Worm (Caenorhabditis elegans): ENCODE results near the gene idpp-11.

The idpp-11 gene

DNA sequence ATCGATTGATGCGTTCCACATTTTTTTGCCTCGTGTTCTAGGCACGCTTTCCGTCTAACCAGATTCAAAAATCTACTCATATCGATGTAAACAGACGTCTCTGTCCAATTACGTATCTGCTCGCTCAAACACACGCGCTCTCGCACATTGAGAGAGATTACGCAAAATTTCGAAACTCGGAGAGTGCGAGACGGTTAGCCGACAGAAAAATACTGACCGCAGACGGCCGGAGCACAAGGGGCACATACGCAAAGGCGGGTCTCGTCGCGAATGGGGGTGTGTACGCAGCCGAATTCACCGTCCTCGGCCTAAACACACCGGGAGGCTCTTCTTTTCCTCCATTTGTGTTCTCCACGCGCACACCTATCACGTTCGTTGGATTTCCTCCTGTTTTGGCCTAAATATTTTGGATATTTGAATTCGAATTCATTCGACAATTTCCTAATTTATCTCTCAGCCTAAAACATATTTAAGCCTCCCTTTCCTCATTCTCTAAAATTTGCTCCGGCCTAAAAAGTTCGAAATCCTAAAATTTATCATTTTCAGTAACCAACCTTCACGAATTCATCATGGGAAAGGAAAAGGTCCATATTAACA is 19.1 kb upstream of the idpp-11 start, which contains the start of gene eef-1A.2:
Gene eef-1A.2, plus strand, starts transcription at position 547 of the 597 bp plus-strand sequence.
- peak; percentile 98 for TF ChIP-seq nfya-1 (tag; optimal IDR thresholded peaks at IDR 0.05; ENCODE audit: insufficient read depth)
- TF ChIP-seq fos-1 (tag; optimal IDR thresholded peaks at IDR 0.05), result peak; percentile 35
- TF ChIP-seq unc-62 (GFP tag; optimal IDR thresholded peaks at IDR 0.05), result peak; percentile 75
- peak; percentile 79 for TF ChIP-seq R02D3.7 (tag; optimal IDR thresholded peaks at IDR 0.05)
- no peak for TF ChIP-seq aly-2 (tag; optimal IDR thresholded peaks at IDR 0.05)
- peak; percentile 74 for TF ChIP-seq fkh-2 (tag; optimal IDR thresholded peaks at IDR 0.05)
- TF ChIP-seq sea-2 (GFP tag; optimal IDR thresholded peaks at IDR 0.05), result no peak
- TF ChIP-seq ztf-4 (tag; optimal IDR thresholded peaks at IDR 0.05), result peak; percentile 51
- TF ChIP-seq ama-1 (optimal IDR thresholded peaks at IDR 0.05), result peak; percentile 70
- TF ChIP-seq nhr-23 (tag; optimal IDR thresholded peaks at IDR 0.05), result peak; percentile 91
- TF ChIP-seq fkh-10 (GFP tag; optimal IDR thresholded peaks at IDR 0.05), result peak; percentile 99
- TF ChIP-seq egl-5 (tag; optimal IDR thresholded peaks at IDR 0.05), result peak; percentile 96
- no peak for TF ChIP-seq nhr-237 (tag; optimal IDR thresholded peaks at IDR 0.05)
- TF ChIP-seq ceh-16 (tag; optimal IDR thresholded peaks at IDR 0.05), result peak; percentile 49
- peak in 1 of 3 experiments; percentile 82 for TF ChIP-seq elt-3 (tag; optimal IDR thresholded peaks at IDR 0.05)
- peak; percentile 95 for TF ChIP-seq mdl-1 (tag; optimal IDR thresholded peaks at IDR 0.05)
- peak; percentile 81 for TF ChIP-seq nhr-11 (tag; optimal IDR thresholded peaks at IDR 0.05)
- peak; percentile 78 for TF ChIP-seq snpc-4 (tag; optimal IDR thresholded peaks at IDR 0.05)
- TF ChIP-seq unc-39 (tag; optimal IDR thresholded peaks at IDR 0.05), result no peak
- TF ChIP-seq elt-2 (tag; optimal IDR thresholded peaks at IDR 0.05), result peak; percentile 86
- TF ChIP-seq ceh-82 (tag; optimal IDR thresholded peaks at IDR 0.05), result peak; percentile 29
- TF ChIP-seq pha-4 (tag; optimal IDR thresholded peaks at IDR 0.05), result peak; percentile 99
- peak; percentile 92 for TF ChIP-seq lsy-12 (tag; optimal IDR thresholded peaks at IDR 0.05)
- peak; percentile 61 for TF ChIP-seq nhr-43 (tag; optimal IDR thresholded peaks at IDR 0.05; ENCODE audit: poor library complexity, severe bottlenecking)
- TF ChIP-seq nhr-67 (tag; optimal IDR thresholded peaks at IDR 0.05), result no peak
- peak; percentile 76 for TF ChIP-seq tbx-2 (tag; optimal IDR thresholded peaks at IDR 0.05)
- peak; percentile 29 for TF ChIP-seq ceh-9 (tag; optimal IDR thresholded peaks at IDR 0.05)
- TF ChIP-seq eor-1 (tag; optimal IDR thresholded peaks at IDR 0.05), result peak in 1 of 2 experiments; percentile 18
- peak; percentile 96 for TF ChIP-seq jun-1 (tag; optimal IDR thresholded peaks at IDR 0.05)
- no peak for TF ChIP-seq nhr-76 (tag; optimal IDR thresholded peaks at IDR 0.05)
- peak; percentile 89 for TF ChIP-seq skn-1 (tag; optimal IDR thresholded peaks at IDR 0.05)
- TF ChIP-seq elt-1 (tag; optimal IDR thresholded peaks at IDR 0.05), result peak; percentile 52
- TF ChIP-seq nhr-77 (tag; optimal IDR thresholded peaks at IDR 0.05), result peak; percentile 71
- peak; percentile 77 for TF ChIP-seq egl-27 (tag; optimal IDR thresholded peaks at IDR 0.05)
- peak; percentile 93 for TF ChIP-seq lin-15B (tag; optimal IDR thresholded peaks at IDR 0.05)
- TF ChIP-seq nhr-12 (tag; optimal IDR thresholded peaks at IDR 0.05), result no peak
- peak; percentile 43 for TF ChIP-seq zag-1 (tag; optimal IDR thresholded peaks at IDR 0.05)
- TF ChIP-seq pqm-1 (tag; optimal IDR thresholded peaks at IDR 0.05), result peak; percentile 84
- TF ChIP-seq nhr-25 (tag; optimal IDR thresholded peaks at IDR 0.05), result peak; percentile 93
- peak; percentile 83 for TF ChIP-seq hmg-11 (tag; optimal IDR thresholded peaks at IDR 0.05)
- no peak for TF ChIP-seq daf-12 (tag; optimal IDR thresholded peaks at IDR 0.05)
- TF ChIP-seq mml-1 (tag; optimal IDR thresholded peaks at IDR 0.05), result no peak
- TF ChIP-seq lin-39 (tag; optimal IDR thresholded peaks at IDR 0.05), result peak; percentile 98
- TF ChIP-seq nhr-28 (tag; optimal IDR thresholded peaks at IDR 0.05), result no peak
- peak; percentile 98 for TF ChIP-seq ceh-28 (tag; optimal IDR thresholded peaks at IDR 0.05)
- TF ChIP-seq ztf-11 (tag; optimal IDR thresholded peaks at IDR 0.05), result no peak
- peak; percentile 12 for TF ChIP-seq ZK546.5 (tag; optimal IDR thresholded peaks at IDR 0.05)
